Fruit fly (Drosophila melanogaster) Kc167 (cell line): ENCODE measurements around the gene CG12259.

Source experiments
- Myc ChIP-seq: fragments of >200 bp; optimal IDR thresholded peaks from 2 replicates; lab custom pipeline; 2017; ENCODE audit warnings: missing external identifiers
- Sin3A ChIP-seq: fragments of >200 bp; optimal IDR thresholded peaks from 2 replicates; lab custom pipeline; 2018; ENCODE audit warnings: missing external identifiers
- h ChIP-seq: fragments of >200 bp; optimal IDR thresholded peaks from 3 replicates; lab custom pipeline; 2018; ENCODE audit warnings: missing external identifiers
- insv ChIP-seq: fragments of >200 bp; optimal IDR thresholded peaks from 3 replicates; lab custom pipeline; 2018; ENCODE audit warnings: missing external identifiers
- psq ChIP-seq: fragments of >200 bp; optimal IDR thresholded peaks from 2 replicates; lab custom pipeline; 2017; ENCODE audit warnings: missing external identifiers
- ttk ChIP-seq: sonication (Bioruptor generic); optimal IDR thresholded peaks from 2 replicates; lab custom pipeline; 2017; ENCODE audit warnings: missing external identifiers

The CG12259 gene

DNA sequence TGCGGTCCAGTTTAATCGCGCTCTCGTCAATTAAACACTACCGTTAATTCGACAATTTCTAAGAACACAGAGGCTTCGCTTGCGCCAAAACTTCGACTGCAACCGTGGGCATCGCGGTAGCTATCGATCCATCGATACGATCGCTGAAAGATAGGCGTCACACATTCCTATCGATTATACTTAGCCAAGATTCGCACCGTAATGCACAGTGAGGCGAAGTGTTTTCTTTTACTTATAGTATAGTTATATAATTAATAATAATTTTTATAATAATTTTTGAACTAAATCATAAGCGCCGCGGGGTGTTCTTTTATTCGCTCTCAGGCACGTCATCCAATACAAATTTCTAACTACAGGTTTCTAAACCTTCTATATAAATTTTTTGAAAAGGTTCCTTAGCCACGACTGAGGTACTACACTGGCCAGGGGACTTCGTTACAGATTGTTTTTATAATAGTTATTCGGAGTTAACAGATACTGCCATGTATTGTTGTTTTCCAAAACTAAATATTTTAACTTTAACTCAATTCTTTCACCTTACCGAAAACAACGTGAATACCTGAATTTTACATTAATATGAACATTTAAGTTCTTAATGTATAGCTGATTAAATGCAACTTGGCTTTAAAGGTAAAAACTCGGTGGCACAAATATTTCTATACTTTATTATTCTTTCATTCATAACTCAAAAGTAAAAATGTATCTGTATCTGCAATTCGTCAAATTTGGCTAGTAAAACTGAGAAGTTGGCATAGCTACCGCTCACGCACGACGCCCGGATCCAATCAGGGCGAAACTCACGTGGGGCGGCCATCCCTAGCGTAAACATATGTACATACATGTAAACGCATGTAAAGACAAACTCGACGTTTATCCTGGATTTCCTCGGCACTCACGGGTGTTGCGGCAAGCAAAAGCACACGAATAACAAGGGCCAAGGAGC, 17.1 kb upstream of the CG12259 start, which contains the start of the genes NSD and BOD1:
NSD (minus strand) TSS at position 102 of the 943 bp plus-strand sequence.
BOD1 (plus strand) TSS at position 494 of the 943 bp plus-strand sequence.
- TF ChIP-seq insv (lab: Kevin White, UChicago) (no peak), ttk (no peak), psq (lab: Kevin White, UChicago) (no peak), Sin3A (no peak), Myc (lab: Kevin White, UChicago) (no peak), h (lab: Kevin White, UChicago) (no peak)

dm6 chr3R:27931461-27931860, 10.6 kb upstream of the CG12259 start:
- TF ChIP-seq h (lab: Kevin White, UChicago) (no peak), ttk (no peak), Myc (lab: Kevin White, UChicago) (no peak), insv (lab: Kevin White, UChicago) (no peak), Sin3A (no peak)

DNA sequence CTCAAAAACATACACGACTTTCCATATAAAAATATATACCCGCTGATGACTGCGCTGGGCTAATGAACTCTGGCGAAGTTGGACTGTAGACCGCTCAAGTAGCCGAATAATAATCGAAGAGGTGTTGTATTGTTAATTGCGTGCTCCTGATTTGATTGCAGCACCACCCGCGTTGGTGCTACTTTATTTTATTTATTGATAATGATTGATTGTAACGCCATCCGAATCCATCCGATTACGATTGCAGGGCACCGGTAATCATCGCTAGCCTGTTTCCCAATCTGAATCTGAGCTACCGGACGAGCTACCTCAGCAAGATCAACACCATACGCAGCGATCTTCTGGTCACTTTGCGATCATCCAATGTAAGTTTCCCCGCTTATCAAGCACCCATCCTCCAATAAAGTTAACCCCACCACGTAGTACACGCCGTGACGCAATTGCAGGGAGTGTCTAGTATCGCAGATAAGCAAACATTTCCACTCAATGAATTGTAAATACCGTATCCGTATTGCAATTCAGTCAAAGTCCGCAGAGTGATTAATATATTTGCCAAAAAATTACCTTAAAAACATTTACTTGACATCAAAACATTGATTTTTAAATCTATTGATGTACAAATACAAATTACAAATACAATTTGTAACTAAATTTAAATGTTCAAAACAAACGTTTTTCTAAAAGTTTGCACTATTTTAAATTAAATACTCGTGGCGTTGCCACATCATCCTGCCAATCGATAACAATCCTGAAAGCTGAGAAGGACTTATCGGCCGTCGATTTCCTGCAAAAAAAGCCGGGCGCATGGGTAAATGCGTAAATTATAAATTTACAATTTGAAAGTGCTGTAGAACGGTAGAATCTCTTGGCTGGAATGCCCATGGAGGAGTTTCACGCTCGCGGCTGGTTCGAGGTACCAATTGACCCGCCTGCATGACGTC, 8.4 kb upstream of the CG12259 start:
- no peak for TF ChIP-seq ttk

DNA sequence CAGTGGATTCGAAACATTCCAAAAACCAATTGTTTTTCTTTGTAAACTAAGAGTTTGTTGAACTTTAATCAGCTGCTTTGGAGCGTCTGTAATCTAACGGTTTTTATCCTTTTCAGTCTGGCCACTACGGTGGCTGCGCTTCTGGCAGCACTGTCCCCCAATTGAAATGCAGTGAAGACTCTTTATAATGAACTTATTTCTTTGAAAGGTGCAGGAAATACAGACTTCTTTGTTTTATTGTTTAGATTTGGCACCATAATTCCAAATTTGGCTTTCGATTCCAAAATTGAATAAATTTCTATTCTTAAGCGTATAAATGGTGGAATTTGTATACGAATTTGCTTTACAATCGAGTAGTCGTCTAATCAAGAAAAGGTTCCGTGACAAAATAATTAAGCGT, 7.3 kb upstream of the CG12259 start, which contains the start of gene nenya:
nenya (minus strand) TSS at position 35 of the 400 bp plus-strand sequence.
- TF ChIP-seq ttk (no peak), Myc (lab: Kevin White, UChicago) (no peak), h (lab: Kevin White, UChicago) (no peak), psq (lab: Kevin White, UChicago) (no peak), insv (lab: Kevin White, UChicago) (no peak), Sin3A (no peak)

- no peak for TF ChIP-seq insv (lab: Kevin White, UChicago)
- TF ChIP-seq h (lab: Kevin White, UChicago): no peak
- TF ChIP-seq Sin3A: no peak
- TF ChIP-seq Myc (lab: Kevin White, UChicago): no peak
- no peak for TF ChIP-seq ttk
- no peak for TF ChIP-seq psq (lab: Kevin White, UChicago)
Observed at dm6 chr3R:27926738-27927215, 5.9 kb upstream of the CG12259 start.

- TF ChIP-seq insv (lab: Kevin White, UChicago): no peak
- TF ChIP-seq Sin3A: no peak
- TF ChIP-seq Myc (lab: Kevin White, UChicago): no peak
Observed at dm6 chr3R:27925971-27926533, 5.2 kb upstream of the CG12259 start.

- TF ChIP-seq ttk: no peak
- TF ChIP-seq insv (lab: Kevin White, UChicago): no peak
- no peak for TF ChIP-seq psq (lab: Kevin White, UChicago)
- no peak for TF ChIP-seq Sin3A
- no peak for TF ChIP-seq h (lab: Kevin White, UChicago)
- TF ChIP-seq Myc (lab: Kevin White, UChicago): no peak
Observed at dm6 chr3R:27925000-27925970, 4.4 kb upstream of the CG12259 start, which contains the start of gene mino. Gene mino (plus strand): TSS chr3R:27925191.

- no peak for TF ChIP-seq insv (lab: Kevin White, UChicago)
- TF ChIP-seq Sin3A: no peak
- TF ChIP-seq Myc (lab: Kevin White, UChicago): no peak
- TF ChIP-seq psq (lab: Kevin White, UChicago): no peak
- TF ChIP-seq ttk: no peak
- no peak for TF ChIP-seq h (lab: Kevin White, UChicago)
Observed at dm6 chr3R:27922673-27923175, 1.8 kb upstream of the CG12259 start, which contains the start of gene RpL4. Gene RpL4 (plus strand): TSS chr3R:27922821.

DNA sequence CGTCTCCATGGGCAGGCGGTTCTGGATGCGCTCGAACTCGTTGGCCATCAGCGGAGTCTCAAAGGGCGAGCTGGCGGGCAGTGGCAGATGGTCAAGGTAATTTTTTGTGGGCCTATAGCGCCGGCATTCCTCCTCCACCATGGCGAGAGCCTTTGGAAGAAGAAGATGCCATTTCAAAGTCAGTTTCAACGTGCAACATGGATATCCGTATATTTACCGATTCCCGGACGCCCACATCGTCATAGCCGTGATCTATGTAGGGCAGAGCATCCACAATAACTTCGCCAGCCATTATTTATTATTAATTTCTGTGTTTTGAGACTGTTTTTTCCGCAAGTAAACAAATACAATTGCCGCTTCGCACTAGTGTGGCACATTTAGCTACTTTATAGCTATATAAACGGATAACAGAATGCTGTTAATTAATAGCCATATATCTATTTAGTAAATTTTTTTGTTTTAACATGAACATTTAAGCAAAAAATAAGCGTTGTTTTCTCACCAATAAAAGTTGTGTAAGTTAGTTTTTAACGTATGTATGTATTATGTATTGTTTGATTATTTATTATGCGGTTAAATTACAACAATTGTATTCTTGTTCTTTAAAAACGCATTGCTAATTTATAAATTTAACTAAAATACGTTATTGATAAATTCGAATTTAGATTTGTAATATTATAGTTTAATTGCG, 1.2 kb upstream of the CG12259 start, which contains the start of gene BCAS2:
BCAS2 (minus strand) TSS at position 375 of the 691 bp plus-strand sequence.
- TF ChIP-seq Myc (lab: Kevin White, UChicago) (no peak), psq (lab: Kevin White, UChicago) (no peak), insv (lab: Kevin White, UChicago) (no peak), Sin3A (no peak), h (lab: Kevin White, UChicago) (no peak), ttk (no peak)

dm6 chr3R:27919385-27919789, 1.5 kb downstream of the CG12259 start, which contains the start of gene Boh1:
Gene Boh1 (minus strand): TSS chr3R:27919460.
- TF ChIP-seq Sin3A: no peak
- no peak for TF ChIP-seq ttk
- TF ChIP-seq psq (lab: Kevin White, UChicago): no peak
- TF ChIP-seq Myc (lab: Kevin White, UChicago): no peak
